Worm (Caenorhabditis elegans) whole organism, L4 larva: ENCODE data around the gene lab-2.
A peak's percentile ranks its signal among the peaks of the same experiment; 100 is the strongest.

Experiments
- F10B5.3 ChIP-seq: sonication (generic microtip); optimal IDR thresholded peaks from 2 replicates; lab custom pipeline; 2016; ENCODE audit warnings: mild to moderate bottlenecking, missing genetic modification characterization, missing compliant biosample characterization
- F26F4.8 ChIP-seq: fragments of 200-800 bp; sonication (Bioruptor generic); conservative IDR thresholded peaks from 2 replicates; pipeline ENCODE4 v1.3.6; 2022; ENCODE audit warnings: missing genetic modification characterization, missing compliant biosample characterization
- F37D6.2 ChIP-seq: sonication (generic microtip); optimal IDR thresholded peaks from 2 replicates; lab custom pipeline; 2016; ENCODE audit warnings: mild to moderate bottlenecking, missing genetic modification characterization, missing compliant biosample characterization
- F44E2.7 ChIP-seq: fragments of 200-800 bp; sonication (Bioruptor generic); IDR thresholded peaks from 2 replicates; pipeline ENCODE4 v2.1.2; 2022; ENCODE audit warnings: missing genetic modification characterization, missing compliant biosample characterization
- T20F7.1 ChIP-seq: fragments of 200-800 bp; sonication (Bioruptor generic); optimal IDR thresholded peaks from 2 replicates; lab custom pipeline; 2018; ENCODE audit warnings: mild to moderate bottlenecking, missing genetic modification characterization, missing compliant biosample characterization
- Y105C5A.15 ChIP-seq: fragments of 200-800 bp; sonication (Bioruptor generic); IDR thresholded peaks from 2 replicates; pipeline ENCODE4 v1.3.6; 2022; ENCODE audit warnings: missing genetic modification characterization, missing compliant biosample characterization
- aha-1 ChIP-seq: fragments of 150-350 bp; peaks from one replicate; lab custom pipeline; 2014; ENCODE audit warnings: missing biosample characterization, missing genetic modification characterization
- ama-1 ChIP-seq: fragments of 150-350 bp; optimal IDR thresholded peaks from 2 replicates; lab custom pipeline; 2014; ENCODE audit warnings: inconsistent platforms, mixed read lengths
- ceh-32 ChIP-seq: sonication (generic microtip); optimal IDR thresholded peaks from 2 replicates; lab custom pipeline; 2016; ENCODE audit warnings: mild to moderate bottlenecking, missing genetic modification characterization, missing compliant biosample characterization; ENCODE audit not compliant: poor library complexity
- ceh-82 ChIP-seq: sonication (generic microtip); optimal IDR thresholded peaks from 2 replicates; lab custom pipeline; 2017; ENCODE audit warnings: missing biosample characterization, missing genetic modification characterization
- ces-1 ChIP-seq: fragments of 150-350 bp; sonication (generic microtip); optimal IDR thresholded peaks from 4 replicates; lab custom pipeline; 2014; ENCODE audit warnings: missing biosample characterization, missing genetic modification reagents, missing genetic modification characterization
- daf-8 ChIP-seq: fragments of 200-800 bp; sonication (Bioruptor generic); IDR thresholded peaks from 2 replicates; pipeline ENCODE4 v1.3.6; 2022; ENCODE audit warnings: missing genetic modification characterization, missing compliant biosample characterization
- dmd-6 ChIP-seq: fragments of 200-800 bp; sonication (Bioruptor generic); IDR thresholded peaks from 2 replicates; pipeline ENCODE4 v1.3.6; 2022; ENCODE audit warnings: missing genetic modification reagents, missing genetic modification characterization, missing compliant biosample characterization
- dmd-9 ChIP-seq: fragments of 200-800 bp; sonication (Bioruptor generic); IDR thresholded peaks from 2 replicates; pipeline ENCODE4 v1.3.6; 2022; ENCODE audit warnings: missing genetic modification reagents, missing genetic modification characterization, missing compliant biosample characterization
- dve-1 ChIP-seq: sonication (generic microtip); optimal IDR thresholded peaks from 2 replicates; lab custom pipeline; 2017; ENCODE audit warnings: antibody characterized with exemption, mild to moderate bottlenecking, missing genetic modification characterization, missing compliant biosample characterization; ENCODE audit not compliant: insufficient read depth
- fos-1 ChIP-seq: fragments of 150-350 bp; optimal IDR thresholded peaks from 2 replicates; lab custom pipeline; 2014; ENCODE audit warnings: missing biosample characterization, missing genetic modification characterization
- hif-1 ChIP-seq, 2 experiments: sonication (generic microtip); optimal IDR thresholded peaks; 2 replicates each; lab custom pipeline; 2016 to 2017; ENCODE audit warnings: missing compliant biosample characterization in 2 of 2, missing genetic modification characterization in 2 of 2, missing genetic modification reagents in 2 of 2, missing genotype in 2 of 2, mild to moderate bottlenecking in 1 of 2
- hlh-11 ChIP-seq: fragments of 200-800 bp; sonication (Bioruptor generic); optimal IDR thresholded peaks from 2 replicates; lab custom pipeline; 2018; ENCODE audit warnings: mild to moderate bottlenecking, missing genetic modification characterization, missing compliant biosample characterization
- hmg-1.1 ChIP-seq: fragments of 200-800 bp; sonication (Bioruptor generic); IDR thresholded peaks from 2 replicates; pipeline ENCODE4 v1.3.6; 2022; ENCODE audit warnings: missing genetic modification reagents, missing genetic modification characterization, missing compliant biosample characterization
- lin-29 ChIP-seq: fragments of 200-800 bp; sonication (Bioruptor generic); IDR thresholded peaks from 2 replicates; pipeline ENCODE4 v1.3.6; 2022; ENCODE audit warnings: missing genetic modification reagents, missing genetic modification characterization, missing compliant biosample characterization
- lin-38 ChIP-seq: fragments of 200-800 bp; sonication (Bioruptor generic); IDR thresholded peaks from 2 replicates; pipeline ENCODE4 v1.3.6; 2022; ENCODE audit warnings: missing genetic modification reagents, missing genetic modification characterization, missing compliant biosample characterization
- lin-39 ChIP-seq: fragments of 150-350 bp; optimal IDR thresholded peaks from 2 replicates; lab custom pipeline; 2014; ENCODE audit warnings: missing biosample characterization, missing genetic modification reagents, missing genetic modification characterization
- lir-3 ChIP-seq: sonication (generic microtip); optimal IDR thresholded peaks from 2 replicates; lab custom pipeline; 2016; ENCODE audit warnings: mild to moderate bottlenecking, missing genetic modification characterization, missing compliant biosample characterization
- lsy-2 ChIP-seq, 2 experiments: fragments of 150-350 bp in 1 of 2; sonication (generic microtip) in 1 of 2; optimal IDR thresholded peaks; 2 replicates each; lab custom pipeline; 2014 to 2017; ENCODE audit warnings: missing biosample characterization in 2 of 2, missing genetic modification characterization in 2 of 2
- mdl-1 ChIP-seq, 2 experiments: fragments of 150-350 bp in 1 of 2; sonication (generic microtip) in 1 of 2; optimal IDR thresholded peaks; 2 replicates each; lab custom pipeline; 2014 to 2017; ENCODE audit warnings: missing biosample characterization in 2 of 2, missing genetic modification characterization in 2 of 2
- mep-1 ChIP-seq: fragments of 150-350 bp; sonication (generic microtip); optimal IDR thresholded peaks from 3 replicates; lab custom pipeline; 2014; ENCODE audit warnings: missing biosample characterization, missing genetic modification characterization
- mes-2 ChIP-seq: sonication (generic microtip); optimal IDR thresholded peaks from 2 replicates; lab custom pipeline; 2016; ENCODE audit warnings: missing genotype, mild to moderate bottlenecking, missing genetic modification characterization, missing compliant biosample characterization; ENCODE audit not compliant: poor library complexity, severe bottlenecking
- mxl-3 ChIP-seq: fragments of 200-800 bp; sonication (Bioruptor generic); optimal IDR thresholded peaks from 2 replicates; lab custom pipeline; 2018; ENCODE audit warnings: mild to moderate bottlenecking, missing genetic modification characterization, missing compliant biosample characterization
- nhr-102 ChIP-seq: sonication (generic microtip); optimal IDR thresholded peaks from 2 replicates; lab custom pipeline; 2016; ENCODE audit warnings: mild to moderate bottlenecking, missing genetic modification characterization, moderate library complexity, missing compliant biosample characterization
- nhr-11 ChIP-seq: fragments of 150-350 bp; optimal IDR thresholded peaks from 2 replicates; lab custom pipeline; 2014; ENCODE audit warnings: missing biosample characterization, missing genetic modification characterization
- nhr-25 ChIP-seq: sonication (generic microtip); optimal IDR thresholded peaks from 2 replicates; lab custom pipeline; 2017; ENCODE audit warnings: missing genetic modification characterization, mild to moderate bottlenecking, missing compliant biosample characterization, antibody characterized with exemption, moderate library complexity, borderline replicate concordance; ENCODE audit not compliant: insufficient read depth
- nhr-28 ChIP-seq: fragments of 150-350 bp; optimal IDR thresholded peaks from 2 replicates; lab custom pipeline; 2014; ENCODE audit warnings: missing biosample characterization, missing genetic modification characterization
- nhr-41 ChIP-seq: fragments of 200-800 bp; sonication (Bioruptor generic); IDR thresholded peaks from 2 replicates; pipeline ENCODE4 v1.3.6; 2022; ENCODE audit warnings: missing genetic modification reagents, missing genetic modification characterization, missing compliant biosample characterization
- nhr-6 ChIP-seq: fragments of 150-350 bp; optimal IDR thresholded peaks from 2 replicates; lab custom pipeline; 2014; ENCODE audit warnings: missing biosample characterization, missing genetic modification characterization
- pha-4 ChIP-seq, 2 experiments: fragments of 150-350 bp in 1 of 2; fragments of 200-800 bp in 1 of 2; sonication (Bioruptor generic) in 1 of 2; IDR thresholded peaks in 1 of 2; optimal IDR thresholded peaks in 1 of 2; 2 replicates each; pipeline versions ENCODE4 v1.3.6 to Lab custom; 2014 to 2022; ENCODE audit warnings: missing genetic modification characterization in 2 of 2, missing genetic modification reagents in 2 of 2, missing biosample characterization in 1 of 2, missing compliant biosample characterization in 1 of 2
- rbr-2 ChIP-seq: sonication (generic microtip); optimal IDR thresholded peaks from 2 replicates; lab custom pipeline; 2016; ENCODE audit warnings: missing genotype, missing genetic modification characterization, missing compliant biosample characterization
- skn-1 ChIP-seq: fragments of 150-350 bp; optimal IDR thresholded peaks from 2 replicates; lab custom pipeline; 2014; ENCODE audit warnings: missing biosample characterization, missing genetic modification characterization
- snpc-4 ChIP-seq: fragments of 150-350 bp; optimal IDR thresholded peaks from 2 replicates; lab custom pipeline; 2014; ENCODE audit warnings: missing biosample characterization, missing genetic modification characterization
- unc-39 ChIP-seq: sonication (generic microtip); optimal IDR thresholded peaks from 2 replicates; lab custom pipeline; 2017; ENCODE audit warnings: missing biosample characterization, missing genetic modification characterization
- unc-62 ChIP-seq, 3 experiments: fragments of 150-350 bp in 1 of 3; sonication (generic microtip); optimal IDR thresholded peaks in 2 of 3; peaks in 1 of 3; 1 replicate in 1 of 3; 2 replicates in 2 of 3; lab custom pipeline; 2014 to 2017; ENCODE audit warnings: missing biosample characterization in 3 of 3, missing genetic modification characterization in 3 of 3, missing genetic modification reagents in 3 of 3, missing genotype in 1 of 3
- zag-1 ChIP-seq: fragments of 150-350 bp; optimal IDR thresholded peaks from 2 replicates; lab custom pipeline; 2014; ENCODE audit warnings: missing biosample characterization, missing genetic modification characterization
- zfp-3 ChIP-seq: fragments of 200-800 bp; sonication (Bioruptor generic); conservative IDR thresholded peaks from 2 replicates; pipeline ENCODE4 v1.3.6; 2022; ENCODE audit warnings: missing genetic modification reagents, missing genetic modification characterization, missing compliant biosample characterization

lab-2 gene

DNA sequence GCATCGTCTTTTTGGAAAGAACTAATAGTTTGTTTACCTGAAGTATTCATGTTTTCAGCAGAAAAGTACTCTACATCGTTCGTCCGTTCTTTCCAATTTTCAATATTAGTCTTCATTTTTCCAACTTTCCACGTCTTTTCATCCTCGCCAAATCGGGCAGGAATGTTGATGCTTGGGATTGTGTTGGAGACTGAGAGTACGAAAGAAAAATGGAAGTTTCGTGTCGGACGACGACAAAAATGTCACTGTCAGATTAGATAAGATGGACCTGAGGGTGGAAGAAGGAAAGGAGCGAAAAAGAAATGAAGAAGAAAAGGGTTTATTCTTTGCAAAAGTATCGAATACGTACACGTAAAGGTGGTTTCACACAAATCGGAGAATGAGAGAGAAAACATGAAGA lies 31.4 kb downstream of the lab-2 start:
- TF ChIP-seq ama-1 (lab: Kevin White, UChicago) = peak; percentile 78
- TF ChIP-seq F37D6.2 (tag; lab: Kevin White, UChicago) = no peak
- TF ChIP-seq lin-29 (GFP tag; lab: Robert Waterston, UW) = no peak
- no peak for TF ChIP-seq hmg-1.1
- no peak for TF ChIP-seq ces-1 (GFP tag; lab: Kevin White, UChicago)
- no peak for TF ChIP-seq nhr-41 (GFP tag; lab: Robert Waterston, UW)
- TF ChIP-seq lin-39 (tag; lab: Kevin White, UChicago) = no peak
- TF ChIP-seq lin-38 (GFP tag; lab: Robert Waterston, UW) = no peak

DNA sequence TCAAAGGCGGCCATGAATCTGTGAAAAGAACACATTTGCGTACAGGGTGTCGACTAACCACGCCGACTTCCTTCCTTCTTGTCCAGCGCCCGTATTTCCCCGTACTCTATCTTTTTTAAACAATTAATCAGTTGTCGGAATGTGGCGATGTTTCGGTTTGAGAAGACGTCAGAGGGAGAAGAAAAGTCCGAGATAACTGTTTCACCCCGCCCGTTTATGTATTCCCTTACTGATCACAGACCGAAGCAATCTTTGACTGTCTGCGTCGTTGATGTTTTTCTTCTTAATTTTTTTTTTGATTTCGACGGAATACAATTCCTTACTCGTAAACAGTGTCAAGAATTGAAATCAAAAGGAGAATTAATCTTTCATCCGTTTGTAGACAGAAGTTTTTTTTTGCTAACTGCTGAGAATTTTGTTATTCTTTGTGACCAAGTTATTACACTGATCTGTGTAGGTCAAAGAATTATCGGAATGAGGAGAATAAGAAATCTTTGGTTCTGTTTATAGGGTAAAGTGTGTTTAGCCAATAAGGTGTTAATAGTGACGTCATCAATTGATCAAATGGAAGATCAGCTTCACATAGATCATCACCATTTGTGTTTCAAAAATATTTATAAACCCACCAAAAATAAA lies 32.2 kb downstream of the lab-2 start:
- TF ChIP-seq nhr-28 (tag; lab: Kevin White, UChicago) (peak; percentile 14), daf-8 (GFP tag; lab: Robert Waterston, UW) (no peak), ama-1 (lab: Kevin White, UChicago) (no peak), nhr-11 (tag; lab: Kevin White, UChicago) (no peak), T20F7.1 (peak; percentile 19), mdl-1 (tag; optimal IDR thresholded peaks at IDR 0.05; lab: Kevin White, UChicago) (peak in 1 of 2 experiments; percentile 27), lsy-2 (tag; optimal IDR thresholded peaks at IDR 0.05; lab: Kevin White, UChicago) (peak in 1 of 2 experiments; percentile 4), unc-62 (GFP tag; optimal IDR thresholded peaks at IDR 0.05 in 1 of 2; lab: Kevin White, UChicago) (peak in 1 of 2 experiments; percentile 93), unc-62 (tag; optimal IDR thresholded peaks at IDR 0.05; lab: Kevin White, UChicago) (no peak), dve-1 (tag; lab: Kevin White, UChicago) (peak; percentile 1), ceh-32 (no peak), F44E2.7 (GFP tag; lab: Robert Waterston, UW) (no peak), mep-1 (tag; lab: Kevin White, UChicago) (peak; percentile 22), dmd-6 (peak; percentile 33; the same call in 1 of the 2 replicates), mes-2 (tag; lab: Kevin White, UChicago) (peak; percentile 18), mxl-3 (peak; percentile 24), hlh-11 (peak; percentile 10), lir-3 (tag; lab: Kevin White, UChicago) (no peak)

DNA sequence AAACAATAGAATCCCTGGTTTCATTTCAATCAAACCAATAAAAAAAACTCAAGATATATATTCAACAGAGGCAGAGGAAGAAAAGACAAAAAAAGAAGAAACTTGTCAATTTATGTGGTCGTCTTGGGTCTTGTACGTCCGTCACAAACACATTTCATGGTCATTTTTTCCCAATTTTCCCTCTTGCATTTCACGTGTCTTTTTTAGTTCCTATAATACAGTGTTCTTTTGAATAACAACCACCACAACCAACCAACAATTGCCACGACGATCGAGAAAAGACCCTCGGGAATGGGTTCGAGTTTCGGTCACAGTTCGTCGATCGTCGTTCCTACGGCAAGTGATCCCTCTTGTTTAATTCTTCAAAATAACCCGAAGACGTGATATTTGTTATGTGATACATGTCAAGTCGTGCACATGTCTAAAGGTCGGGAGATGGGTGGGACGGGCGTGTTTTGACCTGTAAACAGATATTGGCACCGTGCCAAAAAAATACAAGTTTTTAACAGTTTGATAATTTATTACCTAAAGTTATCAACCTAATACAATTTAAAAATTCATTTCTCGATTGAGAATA lies 33.2 kb downstream of the lab-2 start:
- peak in 1 of 2 experiments; percentile 99 for TF ChIP-seq unc-62 (GFP tag; optimal IDR thresholded peaks at IDR 0.05 in 1 of 2; lab: Kevin White, UChicago)
- TF ChIP-seq unc-62 (tag; optimal IDR thresholded peaks at IDR 0.05; lab: Kevin White, UChicago) = no peak
- no peak for TF ChIP-seq ceh-82 (tag; lab: Kevin White, UChicago)
- TF ChIP-seq zag-1 (tag; lab: Kevin White, UChicago) = no peak
- TF ChIP-seq unc-39 (tag; lab: Kevin White, UChicago) = no peak
- no peak for TF ChIP-seq lin-38 (GFP tag; lab: Robert Waterston, UW)
- TF ChIP-seq nhr-25 (tag; lab: Kevin White, UChicago) = peak; percentile 37
- TF ChIP-seq Y105C5A.15 = no peak
- TF ChIP-seq mep-1 (tag; lab: Kevin White, UChicago) = peak; percentile 29
- no peak for TF ChIP-seq rbr-2 (tag; lab: Kevin White, UChicago)
- no peak for TF ChIP-seq nhr-6
- no peak for TF ChIP-seq ces-1 (GFP tag; lab: Kevin White, UChicago)
- TF ChIP-seq hif-1 (tag; optimal IDR thresholded peaks at IDR 0.05; lab: Kevin White, UChicago) = no peak
- peak; percentile 13 for TF ChIP-seq aha-1
- TF ChIP-seq daf-8 (GFP tag; lab: Robert Waterston, UW) = no peak
- no peak for TF ChIP-seq mes-2 (tag; lab: Kevin White, UChicago)
- no peak for TF ChIP-seq zfp-3
- no peak for TF ChIP-seq snpc-4 (tag; lab: Kevin White, UChicago)
- peak; percentile 61 for TF ChIP-seq nhr-28 (tag; lab: Kevin White, UChicago)
- no peak for TF ChIP-seq fos-1 (tag; lab: Kevin White, UChicago)
- TF ChIP-seq dmd-6 = 0 out of 2 replicates have a peak, but pooled peaks have one; percentile 10
- no peak for TF ChIP-seq pha-4 (GFP tag; IDR thresholded peaks at IDR 0.05; lab: Robert Waterston, UW)
- TF ChIP-seq pha-4 (tag; optimal IDR thresholded peaks at IDR 0.05; lab: Kevin White, UChicago) = no peak
- TF ChIP-seq dmd-9 (GFP tag; lab: Robert Waterston, UW) = no peak
- no peak for TF ChIP-seq F26F4.8 (GFP tag; lab: Robert Waterston, UW)
- peak in 1 of 2 experiments; percentile 35 for TF ChIP-seq lsy-2 (tag; optimal IDR thresholded peaks at IDR 0.05; lab: Kevin White, UChicago)
- TF ChIP-seq nhr-41 (GFP tag; lab: Robert Waterston, UW) = no peak
- TF ChIP-seq nhr-102 (tag; lab: Kevin White, UChicago) = no peak
- TF ChIP-seq F10B5.3 (tag; lab: Kevin White, UChicago) = no peak
- no peak for TF ChIP-seq skn-1 (tag; lab: Kevin White, UChicago)
- no peak for TF ChIP-seq nhr-11 (tag; lab: Kevin White, UChicago)
- peak; percentile 21 for TF ChIP-seq hlh-11
